Fruit fly (Drosophila melanogaster): ENCODE data around the gene Snoo.

Gene Snoo

dm6 chr2L:8009283-8010211 is 25.6 kb upstream of the Snoo start, which contains the start of gene CG12560 (continued):
- TF ChIP-seq Hand (GFP tag; optimal IDR thresholded peaks at IDR 0.05) (no peak), sim (GFP tag; IDR thresholded peaks at IDR 0.05) (0 out of 2 replicates have a peak, but pooled peaks have one; percentile 23), corto (GFP tag; optimal IDR thresholded peaks at IDR 0.05) (no peak), nau (GFP tag; optimal IDR thresholded peaks at IDR 0.05) (no peak), Neu2 (GFP tag; optimal IDR thresholded peaks at IDR 0.05; ENCODE audit: borderline replicate concordance) (no peak), CG14710 (tag; optimal IDR thresholded peaks at IDR 0.05) (no peak), mam (GFP tag; optimal IDR thresholded peaks at IDR 0.05) (no peak), CG1024 (GFP tag; IDR thresholded peaks at IDR 0.05) (no peak), chinmo (GFP tag; IDR thresholded peaks at IDR 0.05; ENCODE audit: partially characterized antibody) (peak; percentile 73; the same call in 2 of the 4 replicates), sna (GFP tag; IDR thresholded peaks at IDR 0.05; ENCODE audit: partially characterized antibody) (no peak), Gug (GFP tag; IDR thresholded peaks at IDR 0.05) (no peak), Bteb2 (GFP tag; optimal IDR thresholded peaks at IDR 0.05) (no peak), Chrac-16 (GFP tag; optimal IDR thresholded peaks at IDR 0.05) (no peak), bigmax (GFP tag; optimal IDR thresholded peaks at IDR 0.05) (no peak), pfk (GFP tag; optimal IDR thresholded peaks at IDR 0.05) (no peak), salm (tag; optimal IDR thresholded peaks at IDR 0.05) (no peak), wek (GFP tag; optimal IDR thresholded peaks at IDR 0.05) (no peak), CG7271 (tag; optimal IDR thresholded peaks at IDR 0.05) (no peak), CG4730 (GFP tag; IDR thresholded peaks at IDR 0.05) (no peak), maf-S (GFP tag; optimal IDR thresholded peaks at IDR 0.05) (no peak), CG5953 (GFP tag; IDR thresholded peaks at IDR 0.05) (no peak), Sox102F (GFP tag; optimal IDR thresholded peaks at IDR 0.05) (peak; percentile 32), otp (GFP tag; IDR thresholded peaks at IDR 0.05) (no peak), CG14860 (GFP tag; IDR thresholded peaks at IDR 0.05; ENCODE audit: partially characterized antibody) (no peak), CG3163 (GFP tag; optimal IDR thresholded peaks at IDR 0.05) (peak; percentile 95), zen2 (GFP tag; IDR thresholded peaks at IDR 0.05; ENCODE audit: partially characterized antibody) (no peak), Lim3 (GFP tag; IDR thresholded peaks at IDR 0.05) (no peak), CG17912 (GFP tag; optimal IDR thresholded peaks at IDR 0.05) (peak; percentile 20), Sry-δ (GFP tag; optimal IDR thresholded peaks at IDR 0.05) (no peak), ara (GFP tag; IDR thresholded peaks at IDR 0.05) (no peak), ATbp (GFP tag; optimal IDR thresholded peaks at IDR 0.05) (peak; percentile 4), ato (GFP tag; IDR thresholded peaks at IDR 0.05; ENCODE audit: partially characterized antibody) (no peak), dati (GFP tag; IDR thresholded peaks at IDR 0.05) (no peak), CG6854 (GFP tag; optimal IDR thresholded peaks at IDR 0.05) (no peak), CG1792 (GFP tag; optimal IDR thresholded peaks at IDR 0.05) (no peak), dmrt11E (tag; optimal IDR thresholded peaks at IDR 0.05) (no peak), CG10274 (GFP tag; optimal IDR thresholded peaks at IDR 0.05) (no peak), CG7839 (tag; optimal IDR thresholded peaks at IDR 0.05) (no peak), Hsf (GFP tag; optimal IDR thresholded peaks at IDR 0.05) (no peak), pan (optimal IDR thresholded peaks at IDR 0.05) (no peak), pan (GFP tag; optimal IDR thresholded peaks at IDR 0.05 in 1 of 2, IDR thresholded peaks at IDR 0.05 in 1 of 2) (peak in 1 of 2 experiments; percentile 11), jigr1 (GFP tag; IDR thresholded peaks at IDR 0.05) (no peak), dysf (GFP tag; IDR thresholded peaks at IDR 0.05) (peak; percentile 39; the same call in 2 of the 3 replicates), Trl (optimal IDR thresholded peaks at IDR 0.05) (peak; percentile 15 to 60), Trl (GFP tag; optimal IDR thresholded peaks at IDR 0.05) (peak; percentile 40), CG13775 (GFP tag; optimal IDR thresholded peaks at IDR 0.05) (no peak), CG7928 (GFP tag; optimal IDR thresholded peaks at IDR 0.05) (no peak), CG6791 (GFP tag; IDR thresholded peaks at IDR 0.05; ENCODE audit: partially characterized antibody) (no peak), B-H1 (GFP tag; IDR thresholded peaks at IDR 0.05) (no peak)

All from whole organism, embryonic.